Fruit fly (Drosophila melanogaster) S2 (cell line): Measurements from ENCODE around the gene Argl.

Experiments
- CG8478 ChIP-seq: fragments of >200 bp; optimal IDR thresholded peaks from 2 replicates; lab custom pipeline; 2018
- CTCF ChIP-seq, 2 experiments: fragments of >200 bp; optimal IDR thresholded peaks; 2 replicates each; lab custom pipeline; 2018

DNA sequence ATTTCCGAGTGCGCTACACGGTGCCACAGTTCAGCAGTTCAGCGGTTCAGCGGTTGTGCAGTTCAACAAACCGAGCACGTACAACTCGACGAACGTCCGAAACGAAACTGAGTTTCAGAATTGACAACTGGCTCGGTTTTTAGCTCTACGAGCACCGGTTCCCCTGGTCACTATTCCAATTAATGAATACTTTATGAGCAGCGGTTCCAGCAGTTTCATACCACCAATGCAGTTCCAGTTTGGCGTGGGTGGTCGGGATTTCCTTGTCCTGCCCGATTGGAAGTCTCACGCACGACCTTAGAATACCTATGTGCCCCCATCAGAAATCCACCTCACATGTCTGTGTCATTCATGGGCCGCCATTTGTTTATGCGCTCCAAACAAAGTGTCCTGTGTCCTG is 33.4 kb upstream of the Argl start, which contains the start of gene CG9541:
- TF ChIP-seq CG8478 (lab: Kevin White, UChicago): no peak
- TF ChIP-seq CTCF (optimal IDR thresholded peaks at IDR 0.05; lab: Kevin White, UChicago): no peak
